Fruit fly (Drosophila melanogaster) Kc167 (cell line): ENCODE results near the gene retm.

Experiments
- Sin3A ChIP-seq: fragments of >200 bp; optimal IDR thresholded peaks from 2 replicates; lab custom pipeline; 2018; ENCODE audit warnings: missing external identifiers
- h ChIP-seq: fragments of >200 bp; optimal IDR thresholded peaks from 3 replicates; lab custom pipeline; 2018; ENCODE audit warnings: missing external identifiers

DNA sequence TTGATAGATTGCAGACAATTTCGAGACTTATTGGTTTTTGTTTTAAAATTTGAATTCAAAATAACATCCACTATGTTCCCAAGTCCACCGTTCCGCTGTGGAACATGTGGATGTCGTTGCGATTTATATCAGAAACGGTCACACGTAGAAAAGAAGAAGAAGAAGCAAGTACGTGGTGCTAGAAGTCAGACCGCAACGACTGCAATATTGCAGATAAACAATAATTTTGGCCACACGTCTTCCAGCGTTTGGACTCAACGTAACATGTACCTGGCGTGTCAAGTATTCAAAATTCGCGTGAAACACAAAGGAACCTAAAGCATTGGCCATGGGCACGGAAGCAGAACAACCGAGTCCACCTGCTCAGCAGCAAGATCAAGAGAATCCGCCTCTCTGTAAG, 31.5 kb downstream of the retm start, which contains the start of gene Fic:
- TF ChIP-seq Sin3A (lab: Kevin White, UChicago) = no peak
- no peak for TF ChIP-seq h
